Worm (Caenorhabditis elegans): ENCODE data around the gene dlc-1.

DNA sequence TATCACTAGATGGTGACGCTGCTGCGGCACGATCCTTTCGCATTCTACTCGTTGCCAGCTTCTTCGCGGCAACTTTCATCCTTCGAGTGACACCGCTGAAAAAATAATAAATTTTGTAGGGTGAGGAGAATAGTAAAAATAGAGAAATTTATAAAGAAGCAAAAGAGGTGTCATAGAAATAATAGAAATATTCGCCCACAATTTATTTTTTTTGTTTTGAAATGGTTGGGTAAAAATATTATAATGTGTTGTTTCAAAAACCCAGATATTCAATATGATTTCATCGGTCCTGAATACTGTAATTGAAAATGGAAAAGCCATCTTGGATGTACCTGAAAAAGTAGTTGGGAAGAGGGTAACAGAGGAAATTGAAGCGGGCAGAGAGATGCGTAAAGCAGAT lies 11.3 kb downstream of the dlc-1 start, which contains the start of gene set-1:
- TF ChIP-seq fkh-10 (GFP tag; optimal IDR thresholded peaks at IDR 0.05) (no peak), elt-3 (tag; optimal IDR thresholded peaks at IDR 0.05) (no peak), skn-1 (tag; optimal IDR thresholded peaks at IDR 0.05) (no peak), fkh-4 (tag; optimal IDR thresholded peaks at IDR 0.05; ENCODE audit: borderline replicate concordance) (no peak), nhr-237 (tag; optimal IDR thresholded peaks at IDR 0.05) (no peak), ceh-82 (tag; optimal IDR thresholded peaks at IDR 0.05) (no peak), lin-15B (tag; optimal IDR thresholded peaks at IDR 0.05) (no peak), nhr-11 (tag; optimal IDR thresholded peaks at IDR 0.05) (no peak), blmp-1 (tag; optimal IDR thresholded peaks at IDR 0.05) (no peak), pax-3 (tag; optimal IDR thresholded peaks at IDR 0.05) (no peak), Y116A8C.19 (tag; optimal IDR thresholded peaks at IDR 0.05; ENCODE audit: borderline replicate concordance) (no peak)

All from whole organism, L1 larva.